Worm (Caenorhabditis elegans): Measurements from ENCODE around the gene F13C5.5.

DNA sequence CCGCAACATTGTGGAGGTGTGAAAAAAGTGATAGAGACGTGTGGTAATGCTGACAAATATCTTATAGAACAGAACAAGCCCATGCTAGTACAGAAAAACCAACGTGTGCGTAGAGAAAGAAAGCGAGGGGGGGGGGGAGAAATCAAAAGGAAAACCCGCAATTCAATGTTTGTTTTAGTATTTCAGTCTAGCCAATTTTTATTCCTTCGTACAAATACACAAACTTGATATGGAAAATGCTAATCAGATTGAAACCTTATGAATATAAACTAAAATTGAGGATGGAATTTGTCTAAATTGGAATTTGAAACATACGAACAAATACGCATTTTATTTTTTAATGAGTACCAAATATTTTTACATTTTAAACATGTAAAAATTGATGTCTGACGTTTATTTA, 20.5 kb downstream of the F13C5.5 start, which contains the start of gene mrp-1:
- no peak for TF ChIP-seq lin-11 (tag; optimal IDR thresholded peaks at IDR 0.05)
- TF ChIP-seq sma-3 (GFP tag; optimal IDR thresholded peaks at IDR 0.05), result no peak
- TF ChIP-seq fos-1 (tag; optimal IDR thresholded peaks at IDR 0.05), result no peak
- TF ChIP-seq nhr-11 (tag; optimal IDR thresholded peaks at IDR 0.05), result no peak
- TF ChIP-seq ztf-11 (tag; optimal IDR thresholded peaks at IDR 0.05), result no peak
- TF ChIP-seq elt-3 (tag; optimal IDR thresholded peaks at IDR 0.05), result no peak
- no peak for TF ChIP-seq nhr-25 (tag; optimal IDR thresholded peaks at IDR 0.05)
- TF ChIP-seq gmeb-1 (tag; optimal IDR thresholded peaks at IDR 0.05), result no peak
- no peak for TF ChIP-seq sma-9 (GFP tag; optimal IDR thresholded peaks at IDR 0.05)
- no peak for TF ChIP-seq sma-9 (tag; optimal IDR thresholded peaks at IDR 0.05)
- no peak for TF ChIP-seq mab-5 (tag; optimal IDR thresholded peaks at IDR 0.05)
- TF ChIP-seq nhr-77 (tag; optimal IDR thresholded peaks at IDR 0.05), result no peak
- no peak for TF ChIP-seq snpc-4 (tag; optimal IDR thresholded peaks at IDR 0.05)

Measured in whole organism, L2 larva.